Worm (Caenorhabditis elegans) whole organism, late embryonic: ENCODE measurements around the gene mnk-1.

Experiments used
- ama-1 ChIP-seq: fragments of 150-350 bp; optimal IDR thresholded peaks from 2 replicates; lab custom pipeline; 2014
- ceh-34 ChIP-seq: sonication (generic microtip); optimal IDR thresholded peaks from 2 replicates; lab custom pipeline; 2016; ENCODE audit warnings: mild to moderate bottlenecking, missing genetic modification characterization, missing compliant biosample characterization
- ceh-48 ChIP-seq: sonication (generic microtip); optimal IDR thresholded peaks from 2 replicates; lab custom pipeline; 2016; ENCODE audit warnings: missing genetic modification characterization, inconsistent platforms, missing compliant biosample characterization
- ceh-6 ChIP-seq: fragments of 200-800 bp; sonication (Bioruptor generic); optimal IDR thresholded peaks from 2 replicates; lab custom pipeline; 2018; ENCODE audit warnings: mild to moderate bottlenecking, missing genetic modification characterization, missing compliant biosample characterization
- ceh-9 ChIP-seq: sonication (generic microtip); optimal IDR thresholded peaks from 2 replicates; lab custom pipeline; 2016; ENCODE audit warnings: mild to moderate bottlenecking, missing genetic modification characterization, inconsistent platforms, missing compliant biosample characterization
- ets-4 ChIP-seq: sonication (generic microtip); optimal IDR thresholded peaks from 2 replicates; lab custom pipeline; 2016; ENCODE audit warnings: missing genetic modification characterization, missing compliant biosample characterization
- fax-1 ChIP-seq: sonication (generic microtip); optimal IDR thresholded peaks from 2 replicates; lab custom pipeline; 2016; ENCODE audit warnings: missing genotype, missing genetic modification characterization, missing compliant biosample characterization
- lin-11 ChIP-seq: fragments of 200-800 bp; sonication (Bioruptor generic); optimal IDR thresholded peaks from 2 replicates; lab custom pipeline; 2018; ENCODE audit warnings: mild to moderate bottlenecking, missing genetic modification characterization, missing compliant biosample characterization
- nfya-1 ChIP-seq: sonication (generic microtip); optimal IDR thresholded peaks from 2 replicates; lab custom pipeline; 2017; ENCODE audit warnings: missing genetic modification characterization, mild to moderate bottlenecking, missing compliant biosample characterization, antibody characterized with exemption, moderate library complexity
- pqm-1 ChIP-seq: sonication (generic microtip); optimal IDR thresholded peaks from 2 replicates; lab custom pipeline; 2016; ENCODE audit warnings: missing genetic modification characterization, missing compliant biosample characterization
- sdc-2 ChIP-seq: sonication (generic microtip); optimal IDR thresholded peaks from 2 replicates; lab custom pipeline; 2016; ENCODE audit warnings: missing genotype, missing genetic modification characterization, missing compliant biosample characterization
- sox-2 ChIP-seq: fragments of 200-800 bp; sonication (Bioruptor generic); IDR thresholded peaks from 2 replicates; pipeline ENCODE4 v1.3.6; 2022; ENCODE audit warnings: missing genetic modification reagents, missing genetic modification characterization, missing compliant biosample characterization
- unc-3 ChIP-seq, 2 experiments: fragments of 200-800 bp in 1 of 2; sonication (Bioruptor generic) in 1 of 2; sonication (generic microtip) in 1 of 2; conservative IDR thresholded peaks in 1 of 2; optimal IDR thresholded peaks in 1 of 2; 2 replicates each; pipeline versions ENCODE4 v1.3.6 to Lab custom; 2016 to 2022; ENCODE audit warnings: missing compliant biosample characterization in 2 of 2, missing genetic modification characterization in 2 of 2, missing genetic modification reagents in 1 of 2
- ztf-16 ChIP-seq: sonication (generic microtip); optimal IDR thresholded peaks from 2 replicates; lab custom pipeline; 2017; ENCODE audit warnings: missing genetic modification characterization, missing compliant biosample characterization

DNA sequence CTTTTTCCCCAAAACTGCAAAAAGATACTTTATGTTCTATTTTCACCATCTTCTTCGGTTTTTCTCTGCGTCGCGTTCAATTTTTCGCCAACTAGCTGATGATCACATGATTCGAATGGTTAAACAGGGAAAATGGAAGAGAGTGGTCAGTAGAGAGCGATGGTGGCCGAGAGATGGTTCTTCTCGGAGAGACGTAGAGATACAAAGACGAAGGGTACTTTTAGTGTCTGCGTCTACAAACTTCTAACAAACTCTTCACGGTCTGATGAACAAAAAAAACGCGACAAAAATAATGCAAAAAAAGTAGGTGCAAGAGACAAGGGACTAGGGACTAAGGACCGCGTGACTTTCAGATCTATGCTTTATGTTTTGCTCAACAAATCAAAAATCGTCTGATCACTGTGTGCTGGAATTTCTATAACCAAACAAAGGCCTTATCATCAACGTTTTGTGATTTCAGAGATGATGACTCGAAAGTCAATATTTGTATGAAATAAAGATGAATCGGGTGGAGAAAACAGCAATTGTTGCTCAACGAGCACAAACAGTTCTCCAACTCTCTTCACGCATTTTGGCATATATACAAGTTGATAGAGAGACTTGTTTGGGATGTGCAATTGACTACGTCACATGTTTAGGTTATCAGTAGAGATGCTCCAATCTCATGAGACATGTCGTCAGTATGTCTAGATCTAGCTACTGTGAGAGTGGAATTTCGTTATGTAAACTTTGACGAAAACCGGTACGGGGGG is 2.7 kb downstream of the mnk-1 start:
- no peak for TF ChIP-seq ama-1 (lab: Kevin White, UChicago)
- TF ChIP-seq pqm-1 (tag; lab: Kevin White, UChicago) = no peak
- no peak for TF ChIP-seq unc-3 (GFP tag; conservative IDR thresholded peaks at IDR 0.05; lab: Robert Waterston, UW)
- TF ChIP-seq unc-3 (tag; optimal IDR thresholded peaks at IDR 0.05; lab: Kevin White, UChicago) = no peak
- no peak for TF ChIP-seq ceh-34
- TF ChIP-seq ztf-16 (tag; lab: Kevin White, UChicago) = no peak
- TF ChIP-seq nfya-1 (tag; lab: Kevin White, UChicago) = peak; percentile 76
- TF ChIP-seq ets-4 = no peak
- TF ChIP-seq lin-11 (tag; lab: Kevin White, UChicago) = no peak
- no peak for TF ChIP-seq fax-1 (tag; lab: Kevin White, UChicago)
- TF ChIP-seq sdc-2 (tag; lab: Kevin White, UChicago) = no peak
- no peak for TF ChIP-seq ceh-9
- TF ChIP-seq ceh-48 (tag; lab: Kevin White, UChicago) = no peak
- TF ChIP-seq ceh-6 (GFP tag; lab: Kevin White, UChicago) = no peak
- no peak for TF ChIP-seq sox-2 (GFP tag; lab: Robert Waterston, UW)
